Fruit fly (Drosophila melanogaster): ENCODE results near the gene Myt1.

Gene Myt1

dm6 chr3L:5751740-5752579, 27.4 kb downstream of the Myt1 start, which contains the start of gene DnaJ-1 (continued):
- TF ChIP-seq zfh1 (GFP tag; IDR thresholded peaks at IDR 0.05) (peak; percentile 12; the same call in 1 of the 3 replicates), HmgD (GFP tag; optimal IDR thresholded peaks at IDR 0.05) (no peak), CG17359 (tag; optimal IDR thresholded peaks at IDR 0.05) (peak; percentile 30), Poxn (GFP tag; IDR thresholded peaks at IDR 0.05) (no peak), bigmax (GFP tag; optimal IDR thresholded peaks at IDR 0.05) (peak; percentile 53), unpg (GFP tag; optimal IDR thresholded peaks at IDR 0.05) (peak; percentile 37), HHEX (GFP tag; optimal IDR thresholded peaks at IDR 0.05) (peak; percentile 33), NFAT (GFP tag; IDR thresholded peaks at IDR 0.05) (peak; percentile 29; the same call in 1 of the 2 replicates), crp (GFP tag; optimal IDR thresholded peaks at IDR 0.05) (no peak), pzg (GFP tag; optimal IDR thresholded peaks at IDR 0.05) (peak; percentile 85), CG13287 (GFP tag; IDR thresholded peaks at IDR 0.05; ENCODE audit: partially characterized antibody) (peak; percentile 98), Deaf1 (tag; optimal IDR thresholded peaks at IDR 0.05) (peak; percentile 90), bab2 (GFP tag; optimal IDR thresholded peaks at IDR 0.05) (peak; percentile 3), peb (GFP tag; IDR thresholded peaks at IDR 0.05) (no peak), CG8089 (GFP tag; optimal IDR thresholded peaks at IDR 0.05) (no peak), HLHmδ (GFP tag; optimal IDR thresholded peaks at IDR 0.05) (peak; percentile 20), Adf1 (GFP tag; IDR thresholded peaks at IDR 0.05) (peak; percentile 25; the same call in 1 of the 2 replicates), CG11247 (GFP tag; IDR thresholded peaks at IDR 0.05) (no peak), CG18262 (tag; optimal IDR thresholded peaks at IDR 0.05) (peak; percentile 17), abd-A (tag; optimal IDR thresholded peaks at IDR 0.05) (peak; percentile 51), CG8478 (optimal IDR thresholded peaks at IDR 0.05) (no peak), pum (GFP tag; optimal IDR thresholded peaks at IDR 0.05) (no peak), Antp (GFP tag; optimal IDR thresholded peaks at IDR 0.05) (no peak), CG14710 (tag; optimal IDR thresholded peaks at IDR 0.05) (peak; percentile 73), CG16813 (GFP tag; IDR thresholded peaks at IDR 0.05; ENCODE audit: partially characterized antibody) (peak; percentile 99), CG15011 (GFP tag; optimal IDR thresholded peaks at IDR 0.05) (peak; percentile 20), cwo (GFP tag; optimal IDR thresholded peaks at IDR 0.05) (peak; percentile 19), otp (GFP tag; IDR thresholded peaks at IDR 0.05) (no peak), CG7839 (tag; optimal IDR thresholded peaks at IDR 0.05) (peak; percentile 48), lola (GFP tag; optimal IDR thresholded peaks at IDR 0.05) (no peak), CG2120 (GFP tag; optimal IDR thresholded peaks at IDR 0.05) (peak; percentile 30), fd96Cb (tag; optimal IDR thresholded peaks at IDR 0.05) (no peak), CG2712 (tag; optimal IDR thresholded peaks at IDR 0.05) (peak; percentile 22), schlank (tag; optimal IDR thresholded peaks at IDR 0.05) (no peak), CG4328 (GFP tag; optimal IDR thresholded peaks at IDR 0.05) (no peak), CG1602 (GFP tag; optimal IDR thresholded peaks at IDR 0.05) (no peak), ewg (GFP tag; optimal IDR thresholded peaks at IDR 0.05) (peak; percentile 43), Doc3 (GFP tag; IDR thresholded peaks at IDR 0.05; ENCODE audit: partially characterized antibody) (peak; percentile 98), Fer3 (tag; optimal IDR thresholded peaks at IDR 0.05) (no peak), pfk (GFP tag; optimal IDR thresholded peaks at IDR 0.05) (peak; percentile 67), CG32767 (GFP tag; IDR thresholded peaks at IDR 0.05) (0 out of 2 replicates have a peak, but pooled peaks have one; percentile 16), chm (GFP tag; IDR thresholded peaks at IDR 0.05) (peak; percentile 26; the same call in 1 of the 2 replicates), gcm2 (GFP tag; optimal IDR thresholded peaks at IDR 0.05) (no peak), Dp (GFP tag; optimal IDR thresholded peaks at IDR 0.05) (peak; percentile 71), chif (GFP tag; optimal IDR thresholded peaks at IDR 0.05) (peak in 1 of 2 experiments; percentile 6), ind (GFP tag; optimal IDR thresholded peaks at IDR 0.05) (peak; percentile 3), row (GFP tag; IDR thresholded peaks at IDR 0.05) (peak; percentile 78), wdn (GFP tag; IDR thresholded peaks at IDR 0.05) (no peak)

All from whole organism, embryonic.